Fruit fly (Drosophila melanogaster) whole organism, embryonic: ENCODE data around the gene CG5346.

Experiments used
- Bgb ChIP-seq: fragments of 200-800 bp; sonication (Bioruptor generic); IDR thresholded peaks from 2 replicates; pipeline ENCODE4 v1.3.6; 2022; ENCODE audit warnings: missing biosample characterization, missing genetic modification characterization; ENCODE audit not compliant: partially characterized antibody
- CG12219 ChIP-seq: fragments of 200-800 bp; sonication (Bioruptor generic); optimal IDR thresholded peaks from 3 replicates; lab custom pipeline; 2018; ENCODE audit warnings: missing biosample characterization, mild to moderate bottlenecking, missing genetic modification characterization
- CG12391 ChIP-seq: fragments of 200-800 bp; sonication (Bioruptor generic); optimal IDR thresholded peaks from 3 replicates; lab custom pipeline; 2018; ENCODE audit warnings: missing biosample characterization, mild to moderate bottlenecking, missing genetic modification characterization, moderate library complexity
- CG13424 ChIP-seq: fragments of 200-800 bp; sonication (Bioruptor generic); optimal IDR thresholded peaks from 2 replicates; lab custom pipeline; 2019; ENCODE audit warnings: missing biosample characterization, mild to moderate bottlenecking, missing genetic modification characterization, moderate library complexity
- CG15011 ChIP-seq: fragments of 200-800 bp; sonication (Bioruptor generic); optimal IDR thresholded peaks from 3 replicates; lab custom pipeline; 2018; ENCODE audit warnings: missing biosample characterization, mild to moderate bottlenecking, missing genetic modification characterization
- CG15479 ChIP-seq: fragments of 200-800 bp; sonication (Bioruptor generic); optimal IDR thresholded peaks from 3 replicates; lab custom pipeline; 2019; ENCODE audit warnings: missing biosample characterization, mild to moderate bottlenecking, missing genetic modification characterization, moderate library complexity
- CG16815 ChIP-seq: fragments of 200-800 bp; sonication (Bioruptor generic); optimal IDR thresholded peaks from 3 replicates; lab custom pipeline; 2017; ENCODE audit warnings: missing biosample characterization, mild to moderate bottlenecking, missing genetic modification characterization
- CG18476 ChIP-seq: fragments of 200-800 bp; sonication (Bioruptor generic); optimal IDR thresholded peaks from 2 replicates; lab custom pipeline; 2016; ENCODE audit warnings: missing biosample characterization, mild to moderate bottlenecking, missing genetic modification characterization
- CG18764 ChIP-seq: fragments of 200-800 bp; sonication (Bioruptor generic); optimal IDR thresholded peaks from 3 replicates; lab custom pipeline; 2016; ENCODE audit warnings: missing biosample characterization, missing genetic modification characterization
- CG31365 ChIP-seq: fragments of 200-800 bp; sonication (Bioruptor generic); optimal IDR thresholded peaks from 2 replicates; lab custom pipeline; 2018; ENCODE audit warnings: missing biosample characterization, mild to moderate bottlenecking, missing genetic modification characterization
- CG33213 ChIP-seq: fragments of 200-800 bp; sonication (Bioruptor generic); optimal IDR thresholded peaks from 3 replicates; lab custom pipeline; 2016; ENCODE audit warnings: missing biosample characterization, missing genetic modification characterization
- CG3838 ChIP-seq: fragments of 200-800 bp; sonication (Bioruptor generic); optimal IDR thresholded peaks from 3 replicates; lab custom pipeline; 2016; ENCODE audit warnings: missing biosample characterization, missing genetic modification characterization
- CG4328 ChIP-seq: fragments of 200-800 bp; sonication (Bioruptor generic); optimal IDR thresholded peaks from 3 replicates; lab custom pipeline; 2017; ENCODE audit warnings: missing biosample characterization, missing genetic modification reagents, missing genetic modification characterization
- CG4404 ChIP-seq: fragments of 200-800 bp; sonication (Bioruptor generic); IDR thresholded peaks from 2 replicates; pipeline ENCODE4 v1.3.6; 2022; ENCODE audit warnings: missing biosample characterization, missing genetic modification characterization
- CG4617 ChIP-seq: fragments of 200-800 bp; sonication (Bioruptor generic); optimal IDR thresholded peaks from 3 replicates; lab custom pipeline; 2016; ENCODE audit warnings: missing biosample characterization, missing genetic modification characterization, borderline replicate concordance
- CG6175 ChIP-seq: fragments of 200-800 bp; sonication (Bioruptor generic); IDR thresholded peaks from 3 replicates; pipeline ENCODE4 v1.3.6; 2022; ENCODE audit warnings: missing biosample characterization, missing genetic modification characterization
- CG7928 ChIP-seq: fragments of 200-800 bp; sonication (Bioruptor generic); optimal IDR thresholded peaks from 2 replicates; lab custom pipeline; 2017; ENCODE audit warnings: missing biosample characterization, mild to moderate bottlenecking, missing genetic modification characterization
- CG8089 ChIP-seq: fragments of 200-800 bp; sonication (Bioruptor generic); optimal IDR thresholded peaks from 3 replicates; lab custom pipeline; 2016; ENCODE audit warnings: missing biosample characterization, missing genetic modification characterization
- Ets65A ChIP-seq: fragments of 200-800 bp; sonication (Bioruptor generic); peaks from one replicate; lab custom pipeline; 2016; ENCODE audit warnings: missing biosample characterization, missing genetic modification characterization
- Ets97D ChIP-seq: fragments of 200-800 bp; sonication (Bioruptor generic); optimal IDR thresholded peaks from 3 replicates; lab custom pipeline; 2016; ENCODE audit warnings: missing biosample characterization, missing genetic modification characterization
- Fer3 ChIP-seq: fragments of 200-800 bp; sonication (Bioruptor generic); optimal IDR thresholded peaks from 2 replicates; lab custom pipeline; 2018; ENCODE audit warnings: missing biosample characterization, mild to moderate bottlenecking, missing genetic modification characterization, moderate library complexity
- HHEX ChIP-seq: fragments of 200-800 bp; sonication (Bioruptor generic); optimal IDR thresholded peaks from 3 replicates; lab custom pipeline; 2017; ENCODE audit warnings: missing biosample characterization, mild to moderate bottlenecking, missing genetic modification characterization, missing genetic modification reagents
- HmgZ ChIP-seq: fragments of 200-800 bp; sonication (Bioruptor generic); optimal IDR thresholded peaks from 2 replicates; lab custom pipeline; 2018; ENCODE audit warnings: missing biosample characterization, mild to moderate bottlenecking, missing genetic modification characterization
- Hmr ChIP-seq: fragments of 200-800 bp; sonication (Bioruptor generic); optimal IDR thresholded peaks from 3 replicates; lab custom pipeline; 2017; ENCODE audit warnings: mild to moderate bottlenecking, missing biosample characterization, missing genetic modification reagents, missing genetic modification characterization
- Hsf ChIP-seq: fragments of 200-800 bp; sonication (Bioruptor generic); optimal IDR thresholded peaks from 3 replicates; lab custom pipeline; 2016; ENCODE audit warnings: missing biosample characterization, missing genetic modification characterization
- Lhr ChIP-seq: fragments of 200-800 bp; sonication (Bioruptor generic); optimal IDR thresholded peaks from 3 replicates; lab custom pipeline; 2017; ENCODE audit warnings: mild to moderate bottlenecking, missing biosample characterization, missing genetic modification reagents, missing genetic modification characterization
- Oaz ChIP-seq: fragments of 200-800 bp; sonication (Bioruptor generic); IDR thresholded peaks from 2 replicates; pipeline ENCODE4 v1.3.6; 2022; ENCODE audit warnings: missing biosample characterization, missing genetic modification characterization
- Poxn ChIP-seq: fragments of 200-800 bp; sonication (Bioruptor generic); IDR thresholded peaks from 2 replicates; pipeline ENCODE4 v1.3.6; 2022; ENCODE audit warnings: missing biosample characterization, missing genetic modification characterization
- Ravus ChIP-seq: fragments of 200-800 bp; sonication (Bioruptor generic); IDR thresholded peaks from 2 replicates; pipeline ENCODE4 v1.3.6; 2022; ENCODE audit warnings: missing biosample characterization, missing genetic modification characterization
- Taf1 ChIP-seq: fragments of 200-800 bp; sonication (Bioruptor generic); IDR thresholded peaks from 2 replicates; pipeline ENCODE4 v1.3.6; 2022; ENCODE audit warnings: missing biosample characterization, missing genetic modification characterization
- Usf ChIP-seq: fragments of 200-800 bp; sonication (Bioruptor generic); optimal IDR thresholded peaks from 2 replicates; lab custom pipeline; 2017; ENCODE audit warnings: missing genotype, missing biosample characterization, missing genetic modification characterization
- ara ChIP-seq: fragments of 200-800 bp; sonication (Bioruptor generic); IDR thresholded peaks from 2 replicates; pipeline ENCODE4 v1.3.6; 2022; ENCODE audit warnings: missing biosample characterization, missing genetic modification characterization
- chinmo ChIP-seq: fragments of 200-800 bp; sonication (Bioruptor generic); IDR thresholded peaks from 4 replicates; pipeline ENCODE4 v1.3.6; 2022; ENCODE audit warnings: missing biosample characterization, missing genetic modification characterization; ENCODE audit not compliant: partially characterized antibody
- dmrt11E ChIP-seq: fragments of 200-800 bp; sonication (Bioruptor generic); optimal IDR thresholded peaks from 3 replicates; lab custom pipeline; 2018; ENCODE audit warnings: missing biosample characterization, mild to moderate bottlenecking, missing genetic modification characterization, moderate library complexity
- eve ChIP-seq, 2 experiments: fragments of >200 bp; optimal IDR thresholded peaks; 2 replicates each; lab custom pipeline; 2017; ENCODE audit warnings: missing biosample characterization in 2 of 2, missing genetic modification characterization in 2 of 2
- fd102C ChIP-seq: fragments of 200-800 bp; sonication (Bioruptor generic); optimal IDR thresholded peaks from 2 replicates; lab custom pipeline; 2018; ENCODE audit warnings: missing biosample characterization, mild to moderate bottlenecking, missing genetic modification characterization, moderate library complexity
- gfzf ChIP-seq: fragments of 200-800 bp; sonication (Bioruptor generic); optimal IDR thresholded peaks from 2 replicates; lab custom pipeline; 2016; ENCODE audit warnings: missing biosample characterization, mild to moderate bottlenecking, missing genetic modification characterization, moderate library complexity
- gsb-n ChIP-seq: fragments of 200-800 bp; sonication (Bioruptor generic); optimal IDR thresholded peaks from 3 replicates; lab custom pipeline; 2018; ENCODE audit warnings: missing biosample characterization, mild to moderate bottlenecking, missing genetic modification characterization
- hbn ChIP-seq: fragments of 200-800 bp; sonication (Bioruptor generic); IDR thresholded peaks from 2 replicates; pipeline ENCODE4 v1.3.6; 2022; ENCODE audit warnings: missing biosample characterization, missing genetic modification characterization; ENCODE audit not compliant: partially characterized antibody
- her ChIP-seq: fragments of 200-800 bp; sonication (Bioruptor generic); optimal IDR thresholded peaks from 2 replicates; lab custom pipeline; 2016; ENCODE audit warnings: missing biosample characterization, missing genetic modification characterization
- klu ChIP-seq: fragments of 200-800 bp; sonication (Bioruptor generic); IDR thresholded peaks from 2 replicates; pipeline ENCODE4 v1.3.6; 2022; ENCODE audit warnings: missing biosample characterization, missing genetic modification characterization
- lmd ChIP-seq: fragments of 200-800 bp; sonication (Bioruptor generic); IDR thresholded peaks from 2 replicates; pipeline ENCODE4 v1.3.6; 2022; ENCODE audit warnings: missing biosample characterization, missing genetic modification characterization
- peb ChIP-seq: fragments of 200-800 bp; sonication (Bioruptor generic); IDR thresholded peaks from 2 replicates; pipeline ENCODE4 v1.3.6; 2022; ENCODE audit warnings: missing biosample characterization, missing genetic modification characterization
- prd ChIP-seq, 3 experiments: fragments of >200 bp in 2 of 3; fragments of 200-800 bp in 1 of 3; sonication (Bioruptor generic) in 1 of 3; optimal IDR thresholded peaks in 2 of 3; IDR thresholded peaks in 1 of 3; 2 replicates in 2 of 3; 3 replicates in 1 of 3; pipeline versions ENCODE4 v1.3.6 to Lab custom; 2017 to 2022; ENCODE audit warnings: missing biosample characterization in 1 of 3, missing genetic modification characterization in 1 of 3
- pum ChIP-seq: fragments of 200-800 bp; sonication (Bioruptor generic); optimal IDR thresholded peaks from 2 replicates; lab custom pipeline; 2016; ENCODE audit warnings: missing biosample characterization, missing genetic modification characterization
- repo ChIP-seq: fragments of 200-800 bp; sonication (Bioruptor generic); optimal IDR thresholded peaks from 2 replicates; lab custom pipeline; 2016; ENCODE audit warnings: missing biosample characterization, missing genetic modification characterization
- ro ChIP-seq: fragments of 200-800 bp; sonication (Bioruptor generic); IDR thresholded peaks from 2 replicates; pipeline ENCODE4 v1.3.6; 2022; ENCODE audit warnings: missing biosample characterization, missing genetic modification characterization
- run ChIP-seq: fragments of 200-800 bp; sonication (Bioruptor generic); optimal IDR thresholded peaks from 3 replicates; lab custom pipeline; 2018; ENCODE audit warnings: missing biosample characterization, mild to moderate bottlenecking, missing genetic modification characterization
- sim ChIP-seq: fragments of 200-800 bp; sonication (Bioruptor generic); IDR thresholded peaks from 2 replicates; pipeline ENCODE4 v1.3.6; 2022; ENCODE audit warnings: missing biosample characterization, missing genetic modification characterization
- tna ChIP-seq: fragments of 200-800 bp; sonication (Bioruptor generic); IDR thresholded peaks from 2 replicates; pipeline ENCODE4 v1.3.6; 2022; ENCODE audit warnings: missing biosample characterization, missing genetic modification characterization; ENCODE audit not compliant: partially characterized antibody
- trh ChIP-seq: fragments of 200-800 bp; sonication (Bioruptor generic); optimal IDR thresholded peaks from 2 replicates; lab custom pipeline; 2016; ENCODE audit warnings: missing biosample characterization, missing genetic modification characterization

The CG5346 gene

dm6 chr3R:22487037-22487492 lies 41.4 kb downstream of the CG5346 start, which contains the start of gene Pfdn5 (continued):
- no peak for TF ChIP-seq ro (GFP tag; lab: Robert Waterston, UW)
- TF ChIP-seq CG18764 (GFP tag; lab: Kevin White, UChicago) = no peak
- no peak for TF ChIP-seq dmrt11E (tag; lab: Kevin White, UChicago)
- no peak for TF ChIP-seq CG12219 (GFP tag; lab: Kevin White, UChicago)
- no peak for TF ChIP-seq CG3838 (GFP tag; lab: Kevin White, UChicago)
- TF ChIP-seq gfzf (GFP tag; lab: Kevin White, UChicago) = peak; percentile 38
- TF ChIP-seq her (GFP tag; lab: Kevin White, UChicago) = no peak
- no peak for TF ChIP-seq CG13424 (tag; lab: Kevin White, UChicago)
- no peak for TF ChIP-seq CG33213 (GFP tag; lab: Kevin White, UChicago)
- TF ChIP-seq chinmo (GFP tag; lab: Robert Waterston, UW) = 0 out of 4 replicates have a peak, but pooled peaks have one; percentile 56
- TF ChIP-seq lmd (GFP tag; lab: Robert Waterston, UW) = no peak
- TF ChIP-seq gsb-n = no peak
- TF ChIP-seq Usf (GFP tag; lab: Kevin White, UChicago) = no peak
- no peak for TF ChIP-seq CG8089
- TF ChIP-seq pum (GFP tag; lab: Kevin White, UChicago) = no peak
- no peak for TF ChIP-seq repo (GFP tag; lab: Kevin White, UChicago)
- no peak for TF ChIP-seq Hmr (GFP tag; lab: Kevin White, UChicago)
- no peak for TF ChIP-seq eve (GFP tag; optimal IDR thresholded peaks at IDR 0.05; lab: Kevin White, UChicago)
- TF ChIP-seq CG16815 (GFP tag; lab: Kevin White, UChicago) = no peak
- TF ChIP-seq CG18476 (GFP tag; lab: Kevin White, UChicago) = no peak
- TF ChIP-seq ara (GFP tag; lab: Robert Waterston, UW) = no peak
- no peak for TF ChIP-seq CG15479
- no peak for TF ChIP-seq run
- TF ChIP-seq HmgZ = peak; percentile 73
- no peak for TF ChIP-seq Ets65A (GFP tag; lab: Kevin White, UChicago)
- TF ChIP-seq CG6175 = no peak
- peak; percentile 74 for TF ChIP-seq hbn (GFP tag; lab: Robert Waterston, UW)
- no peak for TF ChIP-seq Fer3
- no peak for TF ChIP-seq peb (GFP tag; lab: Robert Waterston, UW)
- TF ChIP-seq Poxn (GFP tag; lab: Robert Waterston, UW) = no peak
- no peak for TF ChIP-seq klu
- TF ChIP-seq CG15011 (GFP tag; lab: Kevin White, UChicago) = no peak
- peak; percentile 9 for TF ChIP-seq Lhr (GFP tag; lab: Kevin White, UChicago)
- TF ChIP-seq Ravus (GFP tag; lab: Robert Waterston, UW) = no peak
- TF ChIP-seq CG4617 = peak; percentile 94
- TF ChIP-seq Hsf = no peak
- no peak for TF ChIP-seq CG31365 (tag; lab: Kevin White, UChicago)
- TF ChIP-seq prd (optimal IDR thresholded peaks at IDR 0.05; lab: Kevin White, UChicago) = no peak
- TF ChIP-seq prd (GFP tag; IDR thresholded peaks at IDR 0.05; lab: Robert Waterston, UW) = no peak
- TF ChIP-seq CG12391 (tag; lab: Kevin White, UChicago) = no peak
- TF ChIP-seq CG4328 = no peak
- TF ChIP-seq Taf1 = no peak
- peak; percentile 53 for TF ChIP-seq CG7928
- no peak for TF ChIP-seq fd102C
- peak; percentile 78 for TF ChIP-seq Ets97D (GFP tag; lab: Kevin White, UChicago)
- no peak for TF ChIP-seq sim (GFP tag; lab: Robert Waterston, UW)
- no peak for TF ChIP-seq Oaz
- TF ChIP-seq CG4404 (GFP tag; lab: Robert Waterston, UW) = no peak
- TF ChIP-seq HHEX (GFP tag; lab: Kevin White, UChicago) = no peak
- TF ChIP-seq tna (GFP tag; lab: Robert Waterston, UW) = peak; percentile 87
- no peak for TF ChIP-seq trh
- TF ChIP-seq Bgb (GFP tag; lab: Robert Waterston, UW) = peak; percentile 91
